Worm (Caenorhabditis elegans): ENCODE results near the gene rmd-2.

DNA sequence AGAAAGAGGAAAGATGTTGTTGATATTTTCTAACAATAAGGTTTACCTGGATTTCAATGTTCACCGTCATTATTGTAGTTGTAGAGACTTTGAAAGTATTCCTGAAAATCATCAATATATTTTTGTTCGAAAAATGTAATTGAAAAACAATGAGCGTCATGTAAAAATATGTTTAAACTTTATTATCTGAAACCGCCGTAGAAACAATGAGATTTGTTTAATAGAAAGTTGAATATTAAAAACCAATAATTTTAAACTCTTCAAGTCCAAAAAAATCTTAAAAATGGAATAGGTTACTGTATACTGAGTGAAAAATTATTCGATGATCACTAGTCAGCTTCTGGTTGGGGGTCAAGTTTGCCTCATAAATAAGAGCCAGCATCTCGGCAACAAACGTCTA lies 27.8 kb downstream of the rmd-2 start, which contains the start of gene anmt-3:
- TF ChIP-seq fkh-10 (GFP tag; optimal IDR thresholded peaks at IDR 0.05) (no peak), fax-1 (tag; optimal IDR thresholded peaks at IDR 0.05) (no peak), ref-2 (tag; optimal IDR thresholded peaks at IDR 0.05) (no peak), ama-1 (optimal IDR thresholded peaks at IDR 0.05) (no peak), mec-3 (tag; optimal IDR thresholded peaks at IDR 0.05; ENCODE audit: borderline replicate concordance) (no peak)
